Fruit fly (Drosophila melanogaster) whole organism, embryonic: ENCODE data around the gene Takl2.

Source experiments
- Asciz ChIP-seq: fragments of 200-800 bp; sonication (Bioruptor generic); optimal IDR thresholded peaks from 2 replicates; lab custom pipeline; 2017; ENCODE audit warnings: missing biosample characterization, mild to moderate bottlenecking, missing genetic modification characterization, missing genetic modification reagents
- Blimp-1 ChIP-seq: fragments of 200-800 bp; sonication (Bioruptor generic); optimal IDR thresholded peaks from 3 replicates; lab custom pipeline; 2018; ENCODE audit warnings: missing biosample characterization, missing genetic modification characterization, mild to moderate bottlenecking, moderate library complexity, missing genetic modification reagents
- CG12236 ChIP-seq: fragments of 200-800 bp; sonication (Bioruptor generic); optimal IDR thresholded peaks from 2 replicates; lab custom pipeline; 2016; ENCODE audit warnings: missing biosample characterization, missing genetic modification characterization
- CG1233 ChIP-seq: fragments of 200-800 bp; sonication (Bioruptor generic); optimal IDR thresholded peaks from 4 replicates; lab custom pipeline; 2018; ENCODE audit warnings: missing biosample characterization, mild to moderate bottlenecking, missing genetic modification characterization
- CG13894 ChIP-seq: fragments of 200-800 bp; sonication (Bioruptor generic); optimal IDR thresholded peaks from 3 replicates; lab custom pipeline; 2018; ENCODE audit warnings: missing biosample characterization, mild to moderate bottlenecking, missing genetic modification characterization, moderate library complexity
- CG14710 ChIP-seq: fragments of 200-800 bp; sonication (Bioruptor generic); optimal IDR thresholded peaks from 3 replicates; lab custom pipeline; 2019; ENCODE audit warnings: missing biosample characterization, mild to moderate bottlenecking, missing genetic modification characterization, moderate library complexity
- CG17385 ChIP-seq: fragments of 200-800 bp; sonication (Bioruptor generic); optimal IDR thresholded peaks from 3 replicates; lab custom pipeline; 2018; ENCODE audit warnings: missing biosample characterization, mild to moderate bottlenecking, missing genetic modification characterization
- CG18262 ChIP-seq: fragments of 200-800 bp; optimal IDR thresholded peaks from 3 replicates; lab custom pipeline; 2019; ENCODE audit warnings: missing biosample characterization, mild to moderate bottlenecking, missing genetic modification characterization, moderate library complexity
- CG2199 ChIP-seq: fragments of 200-800 bp; sonication (Bioruptor generic); IDR thresholded peaks from 3 replicates; pipeline ENCODE4 v1.3.6; 2022; ENCODE audit warnings: missing biosample characterization, missing genetic modification characterization
- CG30431 ChIP-seq: fragments of 200-800 bp; sonication (Bioruptor generic); optimal IDR thresholded peaks from 2 replicates; lab custom pipeline; 2017; ENCODE audit warnings: missing biosample characterization, missing genetic modification characterization
- CG32532 ChIP-seq: fragments of 200-800 bp; sonication (Bioruptor generic); IDR thresholded peaks from 2 replicates; pipeline ENCODE4 v1.3.6; 2022; ENCODE audit warnings: missing biosample characterization, missing genetic modification characterization
- CG32767 ChIP-seq: fragments of 200-800 bp; sonication (Bioruptor generic); IDR thresholded peaks from 2 replicates; pipeline ENCODE4 v1.3.6; 2022; ENCODE audit warnings: missing biosample characterization, missing genetic modification characterization
- CG7357 ChIP-seq: fragments of 200-800 bp; sonication (Bioruptor generic); IDR thresholded peaks from 3 replicates; pipeline ENCODE4 v1.3.6; 2022; ENCODE audit warnings: missing biosample characterization, missing genetic modification characterization
- CG7372 ChIP-seq: fragments of 200-800 bp; sonication (Bioruptor generic); IDR thresholded peaks from 2 replicates; pipeline ENCODE4 v1.3.6; 2022; ENCODE audit warnings: missing biosample characterization, missing genetic modification characterization
- CG7839 ChIP-seq: fragments of 200-800 bp; sonication (Bioruptor generic); optimal IDR thresholded peaks from 3 replicates; lab custom pipeline; 2018; ENCODE audit warnings: missing biosample characterization, mild to moderate bottlenecking, missing genetic modification characterization, moderate library complexity
- CG7963 ChIP-seq: fragments of 200-800 bp; sonication (Bioruptor generic); IDR thresholded peaks from 3 replicates; pipeline ENCODE4 v1.3.6; 2022; ENCODE audit warnings: missing biosample characterization, missing genetic modification characterization; ENCODE audit not compliant: partially characterized antibody
- CHES-1-like ChIP-seq: fragments of 200-800 bp; sonication (Bioruptor generic); optimal IDR thresholded peaks from 2 replicates; lab custom pipeline; 2016; ENCODE audit warnings: missing biosample characterization, missing genetic modification characterization
- Deaf1 ChIP-seq: fragments of 200-800 bp; optimal IDR thresholded peaks from 3 replicates; lab custom pipeline; 2019; ENCODE audit warnings: missing biosample characterization, mild to moderate bottlenecking, missing genetic modification characterization, moderate library complexity
- Drgx ChIP-seq: fragments of 200-800 bp; sonication (Bioruptor generic); IDR thresholded peaks from 2 replicates; pipeline ENCODE4 v1.3.6; 2022; ENCODE audit warnings: missing biosample characterization, missing genetic modification characterization
- Elba2 ChIP-seq: fragments of 200-800 bp; sonication (Bioruptor generic); optimal IDR thresholded peaks from 3 replicates; lab custom pipeline; 2016; ENCODE audit warnings: missing biosample characterization, missing genetic modification characterization
- Hand ChIP-seq: fragments of 200-800 bp; sonication (Bioruptor generic); optimal IDR thresholded peaks from 2 replicates; lab custom pipeline; 2017; ENCODE audit warnings: mild to moderate bottlenecking, missing biosample characterization, missing genetic modification reagents, missing genetic modification characterization
- Hr3 ChIP-seq: fragments of 200-800 bp; sonication (Bioruptor generic); optimal IDR thresholded peaks from 3 replicates; lab custom pipeline; 2016; ENCODE audit warnings: missing biosample characterization, missing genetic modification characterization
- MTF-1 ChIP-seq: fragments of 200-800 bp; sonication (Bioruptor generic); optimal IDR thresholded peaks from 2 replicates; lab custom pipeline; 2018; ENCODE audit warnings: missing biosample characterization, mild to moderate bottlenecking, missing genetic modification characterization, borderline replicate concordance
- Med ChIP-seq: fragments of 200-800 bp; sonication (Bioruptor generic); peaks from one replicate; lab custom pipeline; 2016; ENCODE audit warnings: missing biosample characterization, missing genetic modification characterization, mild to moderate bottlenecking, inconsistent platforms, moderate library complexity
- Ptx1 ChIP-seq: fragments of 200-800 bp; sonication (Bioruptor generic); IDR thresholded peaks from 2 replicates; pipeline ENCODE4 v1.3.6; 2022; ENCODE audit warnings: missing biosample characterization, missing genetic modification characterization
- Trl ChIP-seq, 3 experiments: fragments of >200 bp in 2 of 3; fragments of 200-800 bp in 1 of 3; sonication (Bioruptor generic) in 1 of 3; optimal IDR thresholded peaks; 2 replicates in 1 of 3; 3 replicates in 2 of 3; lab custom pipeline; 2016 to 2017; ENCODE audit warnings: missing biosample characterization in 1 of 3, missing genetic modification characterization in 1 of 3
- YL-1 ChIP-seq: fragments of 200-800 bp; sonication (Bioruptor generic); optimal IDR thresholded peaks from 3 replicates; lab custom pipeline; 2017; ENCODE audit warnings: missing biosample characterization, mild to moderate bottlenecking, missing genetic modification characterization
- bsh ChIP-seq, 2 experiments: fragments of 200-800 bp; sonication (Bioruptor generic); optimal IDR thresholded peaks; 2 replicates each; lab custom pipeline; 2017 to 2018; ENCODE audit warnings: mild to moderate bottlenecking in 2 of 2, missing biosample characterization in 2 of 2, missing genetic modification characterization in 2 of 2, moderate library complexity in 1 of 2
- chinmo ChIP-seq: fragments of 200-800 bp; sonication (Bioruptor generic); IDR thresholded peaks from 4 replicates; pipeline ENCODE4 v1.3.6; 2022; ENCODE audit warnings: missing biosample characterization, missing genetic modification characterization; ENCODE audit not compliant: partially characterized antibody
- crol ChIP-seq: fragments of 200-800 bp; sonication (Bioruptor generic); IDR thresholded peaks from 2 replicates; pipeline ENCODE4 v1.3.6; 2022; ENCODE audit warnings: missing biosample characterization, missing genetic modification characterization
- crp ChIP-seq, 2 experiments: fragments of 200-800 bp; sonication (Bioruptor generic); optimal IDR thresholded peaks; 2 replicates in 1 of 2; 3 replicates in 1 of 2; lab custom pipeline; 2017; ENCODE audit warnings: missing biosample characterization in 2 of 2, missing genetic modification characterization in 2 of 2, mild to moderate bottlenecking in 1 of 2, moderate library complexity in 1 of 2
- hkb ChIP-seq, 2 experiments: fragments of 200-800 bp in 1 of 2; fragments of >200 bp in 1 of 2; sonication (Bioruptor generic) in 1 of 2; IDR thresholded peaks in 1 of 2; optimal IDR thresholded peaks in 1 of 2; 2 replicates each; pipeline versions ENCODE4 v1.3.6 to Lab custom; 2017 to 2022; ENCODE audit warnings: missing biosample characterization in 1 of 2, missing genetic modification characterization in 1 of 2
- mirr ChIP-seq: fragments of 200-800 bp; sonication (Bioruptor generic); optimal IDR thresholded peaks from 3 replicates; lab custom pipeline; 2018; ENCODE audit warnings: missing biosample characterization, mild to moderate bottlenecking, missing genetic modification characterization
- nerfin-2 ChIP-seq: fragments of 200-800 bp; sonication (Bioruptor generic); IDR thresholded peaks from 2 replicates; pipeline ENCODE4 v1.3.6; 2022; ENCODE audit warnings: missing biosample characterization, missing genetic modification characterization; ENCODE audit not compliant: partially characterized antibody
- onecut ChIP-seq: fragments of 200-800 bp; sonication (Bioruptor generic); IDR thresholded peaks from 2 replicates; pipeline ENCODE4 v1.3.6; 2022; ENCODE audit warnings: missing biosample characterization, missing genetic modification characterization
- pho ChIP-seq: fragments of 200-800 bp; sonication (Bioruptor generic); optimal IDR thresholded peaks from 2 replicates; lab custom pipeline; 2016; ENCODE audit warnings: missing biosample characterization, missing genetic modification characterization
- pros ChIP-seq: fragments of 200-800 bp; sonication (Bioruptor generic); optimal IDR thresholded peaks from 3 replicates; lab custom pipeline; 2019; ENCODE audit warnings: missing biosample characterization, mild to moderate bottlenecking, missing genetic modification characterization, moderate library complexity
- rib ChIP-seq: fragments of 200-800 bp; sonication (Bioruptor generic); IDR thresholded peaks from 2 replicates; pipeline ENCODE4 v1.3.6; 2022; ENCODE audit warnings: missing biosample characterization, missing genetic modification characterization
- row ChIP-seq: fragments of 200-800 bp; sonication (Bioruptor generic); IDR thresholded peaks from 3 replicates; pipeline ENCODE4 v1.3.6; 2022; ENCODE audit warnings: missing biosample characterization, missing genetic modification characterization
- sens ChIP-seq: fragments of 200-800 bp; sonication (Bioruptor generic); peaks from one replicate; lab custom pipeline; 2016; ENCODE audit warnings: missing biosample characterization, missing genetic modification characterization
- slbo ChIP-seq: fragments of 200-800 bp; sonication (Bioruptor generic); IDR thresholded peaks from 2 replicates; pipeline ENCODE4 v1.3.6; 2022; ENCODE audit warnings: missing biosample characterization, missing genetic modification characterization
- sob ChIP-seq: fragments of 200-800 bp; sonication (Bioruptor generic); IDR thresholded peaks from 2 replicates; pipeline ENCODE4 v1.3.6; 2022; ENCODE audit warnings: missing biosample characterization, missing genetic modification characterization
- sr ChIP-seq: fragments of 200-800 bp; sonication (Bioruptor generic); IDR thresholded peaks from 3 replicates; pipeline ENCODE4 v1.3.6; 2022; ENCODE audit warnings: missing biosample characterization, missing genetic modification characterization
- tap ChIP-seq: fragments of 200-800 bp; optimal IDR thresholded peaks from 3 replicates; lab custom pipeline; 2019; ENCODE audit warnings: missing biosample characterization, mild to moderate bottlenecking, missing genetic modification characterization, moderate library complexity
- ttk ChIP-seq: fragments of 200-800 bp; sonication (Bioruptor generic); IDR thresholded peaks from 2 replicates; pipeline ENCODE4 v2.1.2; 2022; ENCODE audit warnings: missing biosample characterization, missing genetic modification characterization
- z ChIP-seq: fragments of 200-800 bp; sonication (Bioruptor generic); IDR thresholded peaks from 3 replicates; pipeline ENCODE4 v1.3.6; 2022; ENCODE audit warnings: missing biosample characterization, missing genetic modification characterization
- zf30C ChIP-seq: fragments of 200-800 bp; sonication (Bioruptor generic); optimal IDR thresholded peaks from 3 replicates; lab custom pipeline; 2018; ENCODE audit warnings: missing biosample characterization, mild to moderate bottlenecking, missing genetic modification characterization

Takl2 gene

dm6 chr3R:22756289-22756688, 22.6 kb upstream of the Takl2 start (continued):
- TF ChIP-seq chinmo (0 out of 4 replicates have a peak, but pooled peaks have one; percentile 49), CG12236 (GFP tag; lab: Kevin White, UChicago) (no peak), sr (GFP tag; lab: Robert Waterston, UW) (0 out of 3 replicates have a peak, but pooled peaks have one; percentile 14), CG32532 (GFP tag; lab: Robert Waterston, UW) (no peak), Asciz (peak; percentile 22), zf30C (GFP tag; lab: Kevin White, UChicago) (no peak), rib (GFP tag; lab: Robert Waterston, UW) (no peak), hkb (optimal IDR thresholded peaks at IDR 0.05; lab: Kevin White, UChicago) (no peak), hkb (GFP tag; IDR thresholded peaks at IDR 0.05; lab: Robert Waterston, UW) (peak; percentile 40), CG13894 (tag; lab: Kevin White, UChicago) (peak; percentile 9), CG7357 (GFP tag; lab: Robert Waterston, UW) (no peak), pho (GFP tag; lab: Kevin White, UChicago) (no peak), onecut (GFP tag; lab: Robert Waterston, UW) (peak; percentile 5; the same call in 1 of the 2 replicates), sens (GFP tag; lab: Kevin White, UChicago) (peak; percentile 50), CG17385 (GFP tag; lab: Kevin White, UChicago) (no peak), Ptx1 (no peak), Med (GFP tag; lab: Kevin White, UChicago) (peak; percentile 61), CG1233 (GFP tag; lab: Kevin White, UChicago) (peak; percentile 6), Blimp-1 (GFP tag; lab: Kevin White, UChicago) (peak; percentile 4), Deaf1 (tag; lab: Kevin White, UChicago) (no peak), CG7839 (tag; lab: Kevin White, UChicago) (no peak), tap (peak; percentile 9), CG18262 (tag; lab: Kevin White, UChicago) (no peak)
- TF ChIP-seq, all 482 proteins: peak for 20

DNA sequence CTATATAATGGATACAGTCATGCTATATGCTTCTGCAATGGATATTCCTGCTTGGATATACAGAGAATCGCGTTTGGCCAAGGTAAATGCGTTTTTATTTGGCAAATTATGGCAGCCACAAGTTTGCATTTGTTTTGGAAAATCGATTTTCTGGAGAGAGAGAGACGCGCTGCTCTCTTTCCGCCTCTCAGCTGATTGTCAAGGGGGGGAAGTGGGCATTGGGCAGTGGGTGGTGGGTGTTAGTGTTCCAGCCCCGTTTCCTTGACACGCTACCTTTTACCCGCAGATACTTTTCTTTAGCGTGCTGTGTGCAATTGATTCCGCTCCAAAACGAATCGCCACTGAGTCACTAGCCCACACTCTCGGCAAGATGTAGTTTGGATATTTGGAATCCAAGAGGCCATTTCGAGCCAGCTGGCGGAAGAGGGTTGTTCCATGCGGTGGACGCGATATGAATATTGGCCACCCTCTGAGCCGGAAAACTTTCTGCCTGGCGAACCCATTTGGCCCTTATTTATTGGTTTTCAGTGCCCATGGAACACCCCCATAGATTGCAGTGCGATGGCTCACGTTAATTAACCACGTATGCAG, 21.6 kb upstream of the Takl2 start:
- TF ChIP-seq nerfin-2 (GFP tag; lab: Robert Waterston, UW) (0 out of 2 replicates have a peak, but pooled peaks have one; percentile 10), z (peak; percentile 23; the same call in 1 of the 3 replicates), mirr (no peak), Trl (optimal IDR thresholded peaks at IDR 0.05; lab: Kevin White, UChicago) (peak; percentile 60 to 67), Trl (GFP tag; optimal IDR thresholded peaks at IDR 0.05; lab: Kevin White, UChicago) (no peak), YL-1 (GFP tag; lab: Kevin White, UChicago) (no peak), sr (GFP tag; lab: Robert Waterston, UW) (peak; percentile 46; the same call in 1 of the 3 replicates), crol (GFP tag; lab: Robert Waterston, UW) (peak; percentile 89), Hr3 (GFP tag; lab: Kevin White, UChicago) (no peak), Elba2 (GFP tag; lab: Kevin White, UChicago) (no peak), Med (GFP tag; lab: Kevin White, UChicago) (peak; percentile 68), CG7963 (GFP tag; lab: Robert Waterston, UW) (no peak), CG7372 (GFP tag; lab: Robert Waterston, UW) (no peak), ttk (GFP tag; lab: Robert Waterston, UW) (peak; percentile 33; the same call in 1 of the 2 replicates), pros (GFP tag; lab: Kevin White, UChicago) (peak; percentile 78), CG30431 (GFP tag; lab: Kevin White, UChicago) (no peak), CG2199 (0 out of 3 replicates have a peak, but pooled peaks have one; percentile 55), sob (GFP tag; lab: Robert Waterston, UW) (0 out of 2 replicates have a peak, but pooled peaks have one; percentile 25), CHES-1-like (GFP tag; lab: Kevin White, UChicago) (no peak), MTF-1 (GFP tag; lab: Kevin White, UChicago) (peak; percentile 58), CG32767 (GFP tag; lab: Robert Waterston, UW) (0 out of 2 replicates have a peak, but pooled peaks have one; percentile 17), row (GFP tag; lab: Robert Waterston, UW) (0 out of 3 replicates have a peak, but pooled peaks have one; percentile 12), Drgx (GFP tag; lab: Robert Waterston, UW) (0 out of 2 replicates have a peak, but pooled peaks have one; percentile 8), slbo (GFP tag; lab: Robert Waterston, UW) (0 out of 2 replicates have a peak, but pooled peaks have one; percentile 4), Hand (GFP tag; lab: Kevin White, UChicago) (no peak), crp (GFP tag; optimal IDR thresholded peaks at IDR 0.05; lab: Kevin White, UChicago) (peak in 1 of 2 experiments; percentile 15), bsh (GFP tag; optimal IDR thresholded peaks at IDR 0.05; lab: Kevin White, UChicago) (no peak), CG14710 (tag; lab: Kevin White, UChicago) (no peak), onecut (GFP tag; lab: Robert Waterston, UW) (peak; percentile 99)
